Worm (Caenorhabditis elegans): ENCODE results near the gene dhhc-4.

DNA sequence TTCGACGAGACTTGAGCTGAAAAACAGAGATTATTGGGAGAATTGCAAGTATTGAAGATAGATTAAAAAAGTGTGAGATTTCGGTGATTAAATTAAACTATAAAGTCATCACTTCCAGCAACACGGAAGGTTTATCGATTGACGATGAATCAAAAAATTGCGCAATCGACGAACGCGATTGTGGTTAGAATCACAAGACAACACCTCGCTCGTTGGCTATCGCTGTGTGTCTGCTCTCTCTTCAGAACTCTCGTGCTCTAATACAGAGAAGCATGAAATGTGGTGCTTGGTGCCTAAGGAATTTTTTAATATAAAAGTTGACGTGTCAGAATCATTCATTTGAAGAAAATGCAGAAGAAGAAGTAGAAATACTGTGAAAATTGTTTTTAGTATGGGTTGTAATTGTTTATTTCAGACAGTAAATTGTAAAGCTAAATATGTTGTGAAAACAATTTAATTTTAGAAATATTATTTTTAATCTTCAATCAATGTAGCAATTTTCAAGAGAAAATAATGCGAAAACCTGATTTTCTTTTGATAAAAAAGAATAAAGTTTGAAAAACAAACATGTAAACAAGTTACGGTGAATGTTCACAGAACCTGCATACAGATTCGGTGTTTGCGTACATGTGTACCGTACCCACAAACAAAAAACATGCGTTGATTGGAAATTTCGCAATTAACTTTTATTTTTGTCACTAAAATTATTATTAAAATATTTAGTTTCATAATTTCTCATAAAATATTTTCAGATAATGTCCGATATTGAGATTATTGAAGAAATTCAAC lies 40.2 kb downstream of the dhhc-4 start, which contains the start of the genes ZK632.10 and ZK632.11:
- peak; percentile 50 for TF ChIP-seq ceh-28 (tag; optimal IDR thresholded peaks at IDR 0.05)
- no peak for TF ChIP-seq unc-39 (tag; optimal IDR thresholded peaks at IDR 0.05)
- no peak for TF ChIP-seq nhr-11 (tag; optimal IDR thresholded peaks at IDR 0.05)
- no peak for TF ChIP-seq nhr-237 (tag; optimal IDR thresholded peaks at IDR 0.05)
- TF ChIP-seq nhr-76 (tag; optimal IDR thresholded peaks at IDR 0.05), result no peak

Measured in whole organism, L3 larva.